Worm (Caenorhabditis elegans): ENCODE measurements around the gene snet-1.

Gene snet-1

DNA sequence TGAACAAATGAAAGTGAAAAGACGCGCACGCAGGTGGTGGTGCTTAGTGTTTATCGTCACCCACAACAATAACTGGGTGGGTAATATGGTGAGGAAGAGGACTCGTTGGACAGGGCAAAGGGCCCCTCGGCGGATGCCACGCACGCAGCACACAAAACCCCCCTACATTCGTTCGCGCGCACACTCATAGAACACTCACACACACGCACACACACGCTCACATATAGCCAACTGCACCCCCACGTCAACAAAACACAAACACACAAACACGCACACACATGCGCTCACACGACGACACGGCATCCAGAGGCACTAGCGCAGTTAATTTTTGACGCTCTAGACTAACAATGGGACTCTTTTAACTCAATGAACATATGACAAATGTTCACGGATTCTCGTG is 25.4 kb upstream of the snet-1 start (continued):
- TF ChIP-seq blmp-1 (tag; optimal IDR thresholded peaks at IDR 0.05; ENCODE audit: insufficient read depth) (no peak), lin-13 (GFP tag; optimal IDR thresholded peaks at IDR 0.05) (no peak)

DNA sequence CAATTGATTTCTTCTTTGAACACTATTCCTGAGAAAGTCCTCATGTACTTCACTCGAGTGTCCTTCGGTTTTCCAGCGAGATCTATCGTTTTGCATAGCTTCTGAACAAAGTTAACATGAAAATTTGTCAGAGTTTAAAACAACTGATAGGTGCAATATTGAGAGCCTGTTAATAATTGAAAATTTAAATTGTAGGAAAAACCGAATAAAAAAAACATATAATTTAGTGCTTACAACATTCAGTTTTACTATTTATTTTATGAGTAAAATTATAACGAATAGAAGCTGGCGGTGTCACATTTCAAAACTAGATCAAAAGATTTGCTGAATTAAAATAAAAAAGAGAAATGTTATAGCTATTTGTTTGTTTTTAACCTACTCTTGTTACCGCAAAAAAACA is 24.4 kb upstream of the snet-1 start, which contains the start of gene C02F12.8:
TSS of gene C02F12.8 (minus strand) at position 101 of the 400 bp plus-strand sequence.
- TF ChIP-seq mbf-1 (tag; optimal IDR thresholded peaks at IDR 0.05): no peak
- no peak for TF ChIP-seq Y55F3AM.14 (GFP tag; optimal IDR thresholded peaks at IDR 0.05)
- TF ChIP-seq sem-4 (tag; optimal IDR thresholded peaks at IDR 0.05): no peak
- TF ChIP-seq nhr-21 (tag; optimal IDR thresholded peaks at IDR 0.05): no peak
- TF ChIP-seq ama-1 (optimal IDR thresholded peaks at IDR 0.05): no peak
- TF ChIP-seq ceh-82 (tag; optimal IDR thresholded peaks at IDR 0.05): no peak

DNA sequence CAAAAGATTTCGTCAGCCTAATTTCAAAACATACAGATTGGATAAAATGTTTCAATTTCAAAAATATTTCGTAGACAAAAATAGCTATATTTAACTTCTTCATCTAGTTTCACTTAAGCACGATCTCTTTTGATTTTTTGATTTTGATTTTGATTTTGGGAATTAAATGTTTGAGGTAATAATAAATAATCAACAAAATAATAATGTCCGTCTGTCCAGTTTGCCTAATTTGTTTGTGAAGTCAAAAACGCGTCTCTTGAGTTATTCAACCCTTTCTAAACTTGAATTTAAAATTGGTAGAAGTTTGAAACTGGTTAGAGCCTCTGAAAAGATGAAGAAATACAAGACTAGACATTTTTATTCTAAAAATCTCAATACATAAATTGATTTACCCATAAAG is 21.1 kb upstream of the snet-1 start:
- TF ChIP-seq skn-1 (tag; optimal IDR thresholded peaks at IDR 0.05) (no peak), sem-4 (tag; optimal IDR thresholded peaks at IDR 0.05) (no peak), nhr-77 (tag; optimal IDR thresholded peaks at IDR 0.05) (no peak), Y55F3AM.14 (GFP tag; optimal IDR thresholded peaks at IDR 0.05) (no peak), nhr-129 (tag; optimal IDR thresholded peaks at IDR 0.05) (no peak), crh-2 (tag; optimal IDR thresholded peaks at IDR 0.05) (no peak), R02D3.7 (tag; optimal IDR thresholded peaks at IDR 0.05) (no peak), ama-1 (optimal IDR thresholded peaks at IDR 0.05) (no peak), ceh-16 (tag; optimal IDR thresholded peaks at IDR 0.05) (no peak), elt-1 (tag; optimal IDR thresholded peaks at IDR 0.05) (no peak), snpc-4 (tag; optimal IDR thresholded peaks at IDR 0.05) (no peak), elt-3 (tag; optimal IDR thresholded peaks at IDR 0.05) (no peak), mdl-1 (tag; optimal IDR thresholded peaks at IDR 0.05) (no peak), lin-13 (GFP tag; optimal IDR thresholded peaks at IDR 0.05) (no peak), nhr-21 (tag; optimal IDR thresholded peaks at IDR 0.05) (no peak), aly-2 (tag; optimal IDR thresholded peaks at IDR 0.05) (no peak), unc-55 (GFP tag; optimal IDR thresholded peaks at IDR 0.05) (no peak)

DNA sequence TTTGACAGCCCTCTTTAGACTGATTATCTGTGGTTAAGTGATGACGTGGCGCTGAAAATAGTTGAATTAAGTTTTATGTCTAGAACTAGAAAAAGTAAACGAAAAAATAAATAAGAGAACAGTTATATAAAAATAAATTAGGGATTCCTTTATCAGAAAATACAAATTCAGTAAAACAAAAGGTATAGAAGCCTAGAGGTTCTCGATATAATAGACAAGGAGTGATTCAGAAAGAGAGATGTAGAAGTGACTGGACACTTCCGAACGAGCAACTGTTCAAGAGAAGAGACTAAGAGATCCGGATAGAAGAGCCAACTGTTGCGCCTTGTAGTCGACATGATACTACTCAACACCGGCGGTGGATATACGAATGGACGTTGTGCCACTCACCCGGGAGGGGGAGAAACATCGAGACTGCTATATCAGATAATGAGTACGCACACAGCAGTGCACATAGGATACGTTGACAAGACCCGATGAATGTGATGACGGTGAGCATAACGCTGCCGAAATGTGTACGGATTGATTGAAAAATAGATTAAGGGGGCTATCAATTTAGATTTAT is 20.5 kb upstream of the snet-1 start, which contains the start of gene tag-278:
TSS of gene tag-278 (minus strand) at position 51 of the 565 bp plus-strand sequence.
- TF ChIP-seq ztf-4 (tag; optimal IDR thresholded peaks at IDR 0.05) (no peak), R02D3.7 (tag; optimal IDR thresholded peaks at IDR 0.05) (no peak), mab-5 (tag; optimal IDR thresholded peaks at IDR 0.05) (no peak), unc-39 (tag; optimal IDR thresholded peaks at IDR 0.05) (no peak), nhr-11 (tag; optimal IDR thresholded peaks at IDR 0.05) (no peak), ceh-82 (tag; optimal IDR thresholded peaks at IDR 0.05) (no peak), aly-2 (tag; optimal IDR thresholded peaks at IDR 0.05) (no peak), F13H6.1 (tag; optimal IDR thresholded peaks at IDR 0.05) (peak; percentile 72), crh-2 (tag; optimal IDR thresholded peaks at IDR 0.05) (no peak), alr-1 (tag; optimal IDR thresholded peaks at IDR 0.05) (no peak), C34F6.9 (tag; optimal IDR thresholded peaks at IDR 0.05) (peak; percentile 0), nhr-77 (tag; optimal IDR thresholded peaks at IDR 0.05) (no peak), nhr-6 (tag; optimal IDR thresholded peaks at IDR 0.05) (no peak), nhr-129 (tag; optimal IDR thresholded peaks at IDR 0.05) (peak; percentile 26), nhr-237 (tag; optimal IDR thresholded peaks at IDR 0.05) (no peak), sma-9 (GFP tag; optimal IDR thresholded peaks at IDR 0.05) (peak; percentile 13), sma-9 (tag; optimal IDR thresholded peaks at IDR 0.05) (no peak), sem-4 (tag; optimal IDR thresholded peaks at IDR 0.05) (no peak), ztf-11 (tag; optimal IDR thresholded peaks at IDR 0.05) (no peak), skn-1 (tag; optimal IDR thresholded peaks at IDR 0.05) (no peak)

DNA sequence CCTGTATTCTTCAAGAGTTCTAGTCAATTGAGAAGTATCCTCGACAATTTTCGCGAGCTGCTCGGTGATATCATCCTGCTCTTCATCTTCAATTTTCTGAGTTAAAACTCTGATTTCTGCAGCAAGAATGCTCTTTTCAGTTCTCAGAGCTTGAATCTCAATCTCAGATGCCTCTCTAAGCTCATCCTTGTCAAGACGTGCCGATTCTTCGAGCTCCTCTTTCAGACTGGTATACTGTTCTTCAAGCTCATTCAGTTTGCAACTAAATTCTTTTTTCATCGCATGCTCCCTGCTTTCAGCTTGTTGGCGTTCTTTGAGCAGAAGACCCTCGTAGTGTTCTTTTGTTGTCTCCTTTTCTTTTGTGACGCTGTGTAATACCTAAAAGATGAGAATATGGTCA is 17.7 kb upstream of the snet-1 start:
- no peak for TF ChIP-seq unc-62 (GFP tag; optimal IDR thresholded peaks at IDR 0.05)
- no peak for TF ChIP-seq lin-11 (tag; optimal IDR thresholded peaks at IDR 0.05)
- TF ChIP-seq alr-1 (tag; optimal IDR thresholded peaks at IDR 0.05): no peak
- TF ChIP-seq fos-1 (tag; optimal IDR thresholded peaks at IDR 0.05): no peak
- TF ChIP-seq blmp-1 (tag; optimal IDR thresholded peaks at IDR 0.05; ENCODE audit: insufficient read depth): no peak
- TF ChIP-seq nhr-6 (tag; optimal IDR thresholded peaks at IDR 0.05): no peak
- TF ChIP-seq skn-1 (tag; optimal IDR thresholded peaks at IDR 0.05): no peak
- TF ChIP-seq nhr-77 (tag; optimal IDR thresholded peaks at IDR 0.05): no peak
- TF ChIP-seq gmeb-1 (tag; optimal IDR thresholded peaks at IDR 0.05): no peak
- TF ChIP-seq sem-4 (tag; optimal IDR thresholded peaks at IDR 0.05): no peak
- no peak for TF ChIP-seq mab-5 (tag; optimal IDR thresholded peaks at IDR 0.05)
- no peak for TF ChIP-seq nhr-12 (tag; optimal IDR thresholded peaks at IDR 0.05)
- no peak for TF ChIP-seq dmd-4 (tag; optimal IDR thresholded peaks at IDR 0.05)
- no peak for TF ChIP-seq lin-13 (GFP tag; optimal IDR thresholded peaks at IDR 0.05)
- TF ChIP-seq F13H6.1 (tag; optimal IDR thresholded peaks at IDR 0.05): no peak
- TF ChIP-seq snpc-4 (tag; optimal IDR thresholded peaks at IDR 0.05): no peak
- no peak for TF ChIP-seq nhr-129 (tag; optimal IDR thresholded peaks at IDR 0.05)
- TF ChIP-seq elt-3 (tag; optimal IDR thresholded peaks at IDR 0.05): no peak
- no peak for TF ChIP-seq ceh-82 (tag; optimal IDR thresholded peaks at IDR 0.05)

Data from whole organism, L2 larva.